Fruit fly (Drosophila melanogaster): ENCODE results near the gene wrm2.

dm6 chr3L:7344965-7345427, 10.0 kb upstream of the wrm2 start, which contains the start of gene Cln7:
- TF ChIP-seq psq (optimal IDR thresholded peaks at IDR 0.05) (no peak), Myc (optimal IDR thresholded peaks at IDR 0.05) (no peak), h (optimal IDR thresholded peaks at IDR 0.05) (no peak), insv (optimal IDR thresholded peaks at IDR 0.05) (no peak), ttk (optimal IDR thresholded peaks at IDR 0.05) (no peak), Sin3A (optimal IDR thresholded peaks at IDR 0.05) (no peak)

Data from Kc167 (cell line).